Worm (Caenorhabditis elegans) whole organism, late embryonic: Measurements from ENCODE around the gene srd-26.
A peak's percentile ranks its signal among the peaks of the same experiment; 100 is the strongest.

Experiments
- C08G9.2 ChIP-seq: sonication (generic microtip); optimal IDR thresholded peaks from 2 replicates; lab custom pipeline; 2016; ENCODE audit warnings: mild to moderate bottlenecking, missing genetic modification characterization, moderate library complexity, missing compliant biosample characterization
- C38D4.7 ChIP-seq: fragments of 200-800 bp; sonication (Bioruptor generic); optimal IDR thresholded peaks from 2 replicates; lab custom pipeline; 2018; ENCODE audit warnings: mild to moderate bottlenecking, missing genetic modification characterization, moderate library complexity, missing compliant biosample characterization
- K02D7.2 ChIP-seq: sonication (generic microtip); optimal IDR thresholded peaks from 2 replicates; lab custom pipeline; 2017; ENCODE audit warnings: mild to moderate bottlenecking, missing genetic modification characterization, missing compliant biosample characterization
- K09A11.1 ChIP-seq: sonication (generic microtip); optimal IDR thresholded peaks from 2 replicates; lab custom pipeline; 2017; ENCODE audit warnings: antibody characterized with exemption, mild to moderate bottlenecking, missing genetic modification characterization, missing compliant biosample characterization; ENCODE audit not compliant: insufficient read depth
- ceh-14 ChIP-seq: sonication (generic microtip); optimal IDR thresholded peaks from 2 replicates; lab custom pipeline; 2016; ENCODE audit warnings: missing genotype, missing genetic modification characterization, missing compliant biosample characterization
- ceh-18 ChIP-seq: sonication (generic microtip); optimal IDR thresholded peaks from 2 replicates; lab custom pipeline; 2016; ENCODE audit warnings: missing genetic modification characterization, missing compliant biosample characterization
- ceh-19 ChIP-seq: fragments of 200-800 bp; sonication (Bioruptor generic); optimal IDR thresholded peaks from 2 replicates; lab custom pipeline; 2018; ENCODE audit warnings: mild to moderate bottlenecking, missing genetic modification characterization, missing compliant biosample characterization
- ceh-2 ChIP-seq: sonication (generic microtip); optimal IDR thresholded peaks from 2 replicates; lab custom pipeline; 2016; ENCODE audit warnings: missing genotype, missing genetic modification characterization, missing compliant biosample characterization
- ceh-31 ChIP-seq: sonication (generic microtip); optimal IDR thresholded peaks from 2 replicates; lab custom pipeline; 2016; ENCODE audit warnings: missing genetic modification characterization, missing compliant biosample characterization
- ceh-48 ChIP-seq: sonication (generic microtip); optimal IDR thresholded peaks from 2 replicates; lab custom pipeline; 2016; ENCODE audit warnings: missing genetic modification characterization, inconsistent platforms, missing compliant biosample characterization
- ceh-6 ChIP-seq: fragments of 200-800 bp; sonication (Bioruptor generic); optimal IDR thresholded peaks from 2 replicates; lab custom pipeline; 2018; ENCODE audit warnings: mild to moderate bottlenecking, missing genetic modification characterization, missing compliant biosample characterization
- ceh-9 ChIP-seq: sonication (generic microtip); optimal IDR thresholded peaks from 2 replicates; lab custom pipeline; 2016; ENCODE audit warnings: mild to moderate bottlenecking, missing genetic modification characterization, inconsistent platforms, missing compliant biosample characterization
- che-1 ChIP-seq: sonication (generic microtip); optimal IDR thresholded peaks from 2 replicates; lab custom pipeline; 2016; ENCODE audit warnings: mild to moderate bottlenecking, missing genetic modification characterization, missing compliant biosample characterization
- dve-1 ChIP-seq: sonication (generic microtip); optimal IDR thresholded peaks from 2 replicates; lab custom pipeline; 2017; ENCODE audit warnings: antibody characterized with exemption, mild to moderate bottlenecking, missing genetic modification characterization, missing compliant biosample characterization
- elt-2 ChIP-seq: sonication (generic microtip); optimal IDR thresholded peaks from 2 replicates; lab custom pipeline; 2016; ENCODE audit warnings: missing genetic modification reagents, missing genetic modification characterization, missing compliant biosample characterization
- ets-4 ChIP-seq: sonication (generic microtip); optimal IDR thresholded peaks from 2 replicates; lab custom pipeline; 2016; ENCODE audit warnings: missing genetic modification characterization, missing compliant biosample characterization
- fkh-10 ChIP-seq: fragments of 150-350 bp; optimal IDR thresholded peaks from 2 replicates; lab custom pipeline; 2014; ENCODE audit warnings: missing biosample characterization, missing genetic modification reagents, missing genetic modification characterization
- gmeb-2 ChIP-seq: sonication (generic microtip); optimal IDR thresholded peaks from 2 replicates; lab custom pipeline; 2016; ENCODE audit warnings: missing genetic modification characterization, inconsistent platforms, missing compliant biosample characterization
- hlh-13 ChIP-seq: fragments of 200-800 bp; sonication (Bioruptor generic); optimal IDR thresholded peaks from 2 replicates; lab custom pipeline; 2018; ENCODE audit warnings: mild to moderate bottlenecking, missing genetic modification characterization, missing compliant biosample characterization
- hlh-15 ChIP-seq: sonication (generic microtip); optimal IDR thresholded peaks from 2 replicates; lab custom pipeline; 2016; ENCODE audit warnings: missing genetic modification characterization, missing compliant biosample characterization
- hlh-6 ChIP-seq: sonication (generic microtip); optimal IDR thresholded peaks from 2 replicates; lab custom pipeline; 2016; ENCODE audit warnings: missing genotype, missing genetic modification characterization, missing compliant biosample characterization
- hlh-8 ChIP-seq: sonication (generic microtip); optimal IDR thresholded peaks from 2 replicates; lab custom pipeline; 2016; ENCODE audit warnings: missing genotype, missing genetic modification characterization, missing compliant biosample characterization
- lin-11 ChIP-seq: fragments of 200-800 bp; sonication (Bioruptor generic); optimal IDR thresholded peaks from 2 replicates; lab custom pipeline; 2018; ENCODE audit warnings: mild to moderate bottlenecking, missing genetic modification characterization, missing compliant biosample characterization
- madf-2 ChIP-seq: sonication (generic microtip); optimal IDR thresholded peaks from 2 replicates; lab custom pipeline; 2017; ENCODE audit warnings: missing genetic modification characterization, missing compliant biosample characterization
- nfya-1 ChIP-seq: sonication (generic microtip); optimal IDR thresholded peaks from 2 replicates; lab custom pipeline; 2017; ENCODE audit warnings: missing genetic modification characterization, mild to moderate bottlenecking, missing compliant biosample characterization, antibody characterized with exemption, moderate library complexity
- nhr-232 ChIP-seq: sonication (generic microtip); optimal IDR thresholded peaks from 2 replicates; lab custom pipeline; 2016; ENCODE audit warnings: missing genetic modification characterization, missing compliant biosample characterization
- pat-9 ChIP-seq: fragments of 200-800 bp; sonication (Bioruptor generic); optimal IDR thresholded peaks from 2 replicates; lab custom pipeline; 2018; ENCODE audit warnings: mild to moderate bottlenecking, missing genetic modification characterization, moderate library complexity, missing compliant biosample characterization
- pax-1 ChIP-seq: fragments of 150-350 bp; optimal IDR thresholded peaks from 2 replicates; lab custom pipeline; 2014; ENCODE audit warnings: missing biosample characterization, missing genetic modification characterization
- pha-2 ChIP-seq: sonication (generic microtip); optimal IDR thresholded peaks from 2 replicates; lab custom pipeline; 2017; ENCODE audit warnings: mild to moderate bottlenecking, missing genetic modification characterization, missing compliant biosample characterization
- pha-4 ChIP-seq: fragments of 150-350 bp; optimal IDR thresholded peaks from 2 replicates; lab custom pipeline; 2018; ENCODE audit warnings: missing biosample characterization, missing genetic modification reagents, missing genetic modification characterization
- pqm-1 ChIP-seq: sonication (generic microtip); optimal IDR thresholded peaks from 2 replicates; lab custom pipeline; 2016; ENCODE audit warnings: missing genetic modification characterization, missing compliant biosample characterization
- ref-2 ChIP-seq: sonication (generic microtip); optimal IDR thresholded peaks from 2 replicates; lab custom pipeline; 2016; ENCODE audit warnings: missing genetic modification characterization, missing compliant biosample characterization
- rnt-1 ChIP-seq: sonication (generic microtip); optimal IDR thresholded peaks from 2 replicates; lab custom pipeline; 2016; ENCODE audit warnings: missing genetic modification characterization, missing compliant biosample characterization
- sdc-2 ChIP-seq: sonication (generic microtip); optimal IDR thresholded peaks from 2 replicates; lab custom pipeline; 2016; ENCODE audit warnings: missing genotype, missing genetic modification characterization, missing compliant biosample characterization
- sox-2 ChIP-seq: fragments of 200-800 bp; sonication (Bioruptor generic); IDR thresholded peaks from 2 replicates; pipeline ENCODE4 v1.3.6; 2022; ENCODE audit warnings: missing genetic modification reagents, missing genetic modification characterization, missing compliant biosample characterization
- tbx-2 ChIP-seq: sonication (generic microtip); optimal IDR thresholded peaks from 2 replicates; lab custom pipeline; 2016; ENCODE audit warnings: missing genetic modification characterization, missing compliant biosample characterization
- tbx-7 ChIP-seq: sonication (generic microtip); optimal IDR thresholded peaks from 2 replicates; lab custom pipeline; 2016; ENCODE audit warnings: missing genotype, missing genetic modification characterization, missing compliant biosample characterization
- ttx-3 ChIP-seq: sonication (generic microtip); optimal IDR thresholded peaks from 2 replicates; lab custom pipeline; 2016; ENCODE audit warnings: missing genetic modification reagents, missing genetic modification characterization, missing compliant biosample characterization
- unc-42 ChIP-seq: sonication (generic microtip); optimal IDR thresholded peaks from 2 replicates; lab custom pipeline; 2016; ENCODE audit warnings: missing genotype, missing genetic modification characterization, missing compliant biosample characterization
- unc-86 ChIP-seq: sonication (generic microtip); optimal IDR thresholded peaks from 2 replicates; lab custom pipeline; 2016; ENCODE audit warnings: missing genetic modification characterization, missing compliant biosample characterization
- ztf-16 ChIP-seq: sonication (generic microtip); optimal IDR thresholded peaks from 2 replicates; lab custom pipeline; 2017; ENCODE audit warnings: missing genetic modification characterization, missing compliant biosample characterization

srd-26 gene

DNA sequence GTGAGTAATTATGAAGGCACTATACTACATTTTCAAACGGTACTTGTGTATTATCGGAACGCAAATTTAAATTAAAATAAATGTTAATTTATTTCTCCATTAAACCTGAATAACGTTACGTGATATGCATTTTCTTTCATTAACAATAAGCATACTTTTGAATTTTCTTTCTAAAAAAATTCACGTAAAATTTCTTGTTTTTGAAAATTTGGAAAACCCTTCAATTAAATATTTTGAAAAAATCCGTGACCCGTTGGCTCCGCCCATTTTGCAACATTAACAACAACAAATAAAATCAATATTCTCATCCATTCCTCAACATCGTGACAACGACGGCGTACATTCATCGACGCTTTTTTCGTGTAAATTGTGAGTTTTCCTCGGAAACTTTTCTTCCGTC lies 16.6 kb downstream of the srd-26 start, which contains the start of gene acs-10 (continued):
- TF ChIP-seq ttx-3 (tag; lab: Kevin White, UChicago) (no peak), pha-4 (tag; lab: Kevin White, UChicago) (no peak)

DNA sequence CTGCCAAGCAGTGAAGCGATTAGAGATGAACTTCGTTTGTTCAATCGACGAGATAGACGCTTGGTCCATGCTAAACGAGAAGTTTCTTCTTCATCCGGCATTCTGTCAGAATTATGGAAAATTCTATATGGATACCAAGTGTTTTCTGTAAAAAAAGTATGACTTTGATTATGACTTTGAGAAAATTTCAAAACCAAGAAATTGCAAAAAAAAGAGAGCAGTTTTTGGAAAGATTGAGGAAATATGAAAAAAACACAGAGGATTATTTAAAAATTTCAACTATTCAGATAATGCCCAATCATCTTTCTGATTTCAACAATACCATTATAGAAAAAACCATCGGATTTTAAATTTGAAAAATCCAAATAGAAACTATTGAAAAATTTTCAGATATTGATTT lies 17.5 kb downstream of the srd-26 start, which contains the start of gene par-1:
Gene par-1, minus strand, starts transcription at position 101 of the 400 bp plus-strand sequence.
- TF ChIP-seq C08G9.2 (tag; lab: Kevin White, UChicago): no peak
- TF ChIP-seq, all 69 proteins: peak for 0

DNA sequence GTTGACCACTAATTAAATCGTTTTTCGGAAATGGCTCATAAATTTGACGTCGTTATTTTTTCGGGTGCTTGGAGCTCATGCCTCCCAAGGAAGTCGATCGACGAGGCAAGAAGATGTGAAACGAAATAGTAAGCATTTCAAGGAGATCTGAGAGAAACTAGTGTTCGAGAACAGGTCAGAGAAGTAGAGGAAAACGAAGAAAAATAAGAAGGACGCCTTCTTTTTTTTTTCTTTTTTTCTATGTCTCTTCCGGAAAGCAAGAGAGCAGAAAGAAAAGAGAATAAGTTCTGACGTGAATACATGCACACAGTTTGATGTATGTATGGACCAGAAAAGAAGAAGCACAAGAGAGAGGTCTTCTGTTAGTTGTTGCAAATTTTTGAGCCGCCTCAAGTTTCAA lies 19.2 kb downstream of the srd-26 start:
- TF ChIP-seq pha-4 (tag; lab: Kevin White, UChicago) (no peak), nhr-232 (tag; lab: Kevin White, UChicago) (no peak), unc-42 (tag; lab: Kevin White, UChicago) (peak; percentile 70)

DNA sequence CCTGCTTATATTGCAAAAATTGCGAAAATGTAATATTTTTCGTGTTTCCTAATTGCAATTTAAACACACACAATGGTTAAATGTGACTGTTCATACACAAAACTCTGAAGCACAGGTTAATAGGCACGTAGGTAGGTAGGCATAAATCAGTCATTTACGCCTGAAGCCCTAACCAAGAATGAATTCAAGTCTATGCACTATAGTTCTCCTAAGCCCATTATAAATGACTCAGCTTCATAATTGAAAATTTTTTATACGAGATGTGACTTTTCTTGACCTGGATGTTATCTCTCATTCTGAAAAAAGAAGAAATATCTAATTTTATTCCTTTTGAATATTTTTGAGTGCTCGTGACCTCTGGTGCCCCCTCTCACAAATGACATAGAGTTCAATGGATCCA lies 21.0 kb downstream of the srd-26 start:
- no peak for TF ChIP-seq hlh-8
- TF ChIP-seq pha-4 (tag; lab: Kevin White, UChicago): no peak
- no peak for TF ChIP-seq K09A11.1 (tag; lab: Kevin White, UChicago)
- TF ChIP-seq sdc-2 (tag; lab: Kevin White, UChicago): no peak
- TF ChIP-seq sox-2: no peak
- TF ChIP-seq ztf-16 (tag; lab: Kevin White, UChicago): no peak
- no peak for TF ChIP-seq ceh-19 (GFP tag; lab: Kevin White, UChicago)
- TF ChIP-seq rnt-1 (tag; lab: Kevin White, UChicago): no peak
- TF ChIP-seq pat-9: no peak
- no peak for TF ChIP-seq pax-1 (tag; lab: Kevin White, UChicago)
- no peak for TF ChIP-seq ceh-9 (tag; lab: Kevin White, UChicago)
- no peak for TF ChIP-seq hlh-13
- TF ChIP-seq tbx-7 (tag; lab: Kevin White, UChicago): no peak
- TF ChIP-seq ceh-6 (GFP tag; lab: Kevin White, UChicago): no peak
- no peak for TF ChIP-seq ceh-2 (tag; lab: Kevin White, UChicago)
- TF ChIP-seq ceh-18: no peak
- TF ChIP-seq che-1: no peak
- TF ChIP-seq ceh-14 (tag; lab: Kevin White, UChicago): no peak
- no peak for TF ChIP-seq madf-2 (tag; lab: Kevin White, UChicago)

DNA sequence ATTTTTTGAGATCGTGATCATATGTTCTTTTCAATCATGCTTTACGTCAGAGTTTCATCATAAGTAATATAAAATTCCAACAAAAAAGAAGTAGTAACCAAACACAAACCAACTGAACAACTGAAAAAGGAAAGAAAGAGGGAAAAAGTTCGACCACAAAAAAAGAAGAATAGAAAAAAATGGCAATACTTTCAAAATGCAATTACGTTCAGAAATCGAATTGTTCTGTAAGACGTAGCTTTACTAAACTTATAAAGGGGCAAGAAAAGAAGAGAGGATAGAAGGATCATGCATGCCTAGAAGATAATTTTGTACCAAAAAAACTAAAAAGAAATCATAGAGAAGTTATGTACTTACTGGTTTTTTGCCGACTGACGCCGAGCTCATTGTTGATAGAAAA lies 22.1 kb downstream of the srd-26 start:
- peak; percentile 94 for TF ChIP-seq unc-42 (tag; lab: Kevin White, UChicago)
- no peak for TF ChIP-seq ceh-31 (tag; lab: Kevin White, UChicago)

DNA sequence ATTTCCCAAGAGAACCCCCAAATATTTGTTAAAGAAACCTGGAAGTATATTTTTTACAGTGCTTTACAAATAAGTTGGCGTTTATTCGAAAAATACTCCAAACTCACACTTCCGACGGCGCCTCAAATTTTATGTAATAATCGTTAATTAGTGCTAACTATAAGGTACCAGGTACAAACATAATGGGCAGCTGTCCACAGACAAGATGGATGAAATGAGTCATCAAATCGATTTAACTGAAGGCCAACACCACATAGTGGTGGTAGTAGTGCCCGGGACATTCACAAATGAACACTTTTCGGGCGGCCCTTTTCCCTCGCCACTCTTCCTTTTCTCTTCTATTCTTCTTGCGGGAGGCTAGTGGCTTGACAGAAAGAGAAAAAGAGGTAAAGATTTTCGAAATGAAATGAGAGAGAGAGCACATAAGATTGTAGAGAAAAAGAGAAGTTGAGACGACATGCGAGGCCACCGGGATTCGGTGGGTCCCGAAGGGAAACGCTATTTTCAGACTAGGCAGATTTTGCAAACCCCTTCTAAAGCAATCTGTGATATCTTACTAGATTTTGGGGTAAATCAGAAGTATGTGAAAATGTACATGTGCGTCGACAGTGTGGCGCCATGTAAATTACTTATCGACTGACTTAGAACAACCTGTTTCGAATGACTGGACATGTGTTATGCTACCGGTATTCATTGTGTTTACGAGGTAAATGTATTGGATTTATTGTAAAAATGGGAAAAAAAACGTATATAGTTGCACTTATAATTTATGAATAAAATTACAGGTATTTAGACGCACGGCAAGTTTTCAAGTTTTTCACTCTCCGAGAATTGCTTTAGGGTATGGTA lies 23.3 kb downstream of the srd-26 start:
- TF ChIP-seq ceh-18 (no peak), lin-11 (tag; lab: Kevin White, UChicago) (no peak), gmeb-2 (tag; lab: Kevin White, UChicago) (no peak), unc-42 (tag; lab: Kevin White, UChicago) (peak; percentile 23), ceh-48 (tag; lab: Kevin White, UChicago) (peak; percentile 25), nfya-1 (tag; lab: Kevin White, UChicago) (peak; percentile 43), sdc-2 (tag; lab: Kevin White, UChicago) (no peak), elt-2 (tag; lab: Kevin White, UChicago) (no peak), pha-2 (tag; lab: Kevin White, UChicago) (no peak), ceh-31 (tag; lab: Kevin White, UChicago) (peak; percentile 35), K09A11.1 (tag; lab: Kevin White, UChicago) (no peak), hlh-6 (tag; lab: Kevin White, UChicago) (no peak), fkh-10 (GFP tag; lab: Kevin White, UChicago) (no peak), tbx-2 (peak; percentile 18), ets-4 (no peak), hlh-13 (no peak), ref-2 (no peak), pqm-1 (tag; lab: Kevin White, UChicago) (no peak), C38D4.7 (GFP tag; lab: Kevin White, UChicago) (no peak), K02D7.2 (tag; lab: Kevin White, UChicago) (no peak), unc-86 (no peak), dve-1 (tag; lab: Kevin White, UChicago) (no peak), ceh-2 (tag; lab: Kevin White, UChicago) (no peak), hlh-15 (tag; lab: Kevin White, UChicago) (no peak)
